Fruit fly (Drosophila melanogaster) Kc167 (cell line): Measurements from ENCODE around the gene CG10019.

Experiments used
- Myc ChIP-seq: fragments of >200 bp; optimal IDR thresholded peaks from 2 replicates; lab custom pipeline; 2017; ENCODE audit warnings: missing external identifiers
- Sin3A ChIP-seq: fragments of >200 bp; optimal IDR thresholded peaks from 2 replicates; lab custom pipeline; 2018; ENCODE audit warnings: missing external identifiers
- h ChIP-seq: fragments of >200 bp; optimal IDR thresholded peaks from 3 replicates; lab custom pipeline; 2018; ENCODE audit warnings: missing external identifiers
- insv ChIP-seq: fragments of >200 bp; optimal IDR thresholded peaks from 3 replicates; lab custom pipeline; 2018; ENCODE audit warnings: missing external identifiers
- psq ChIP-seq: fragments of >200 bp; optimal IDR thresholded peaks from 2 replicates; lab custom pipeline; 2017; ENCODE audit warnings: missing external identifiers

dm6 chr2L:3694920-3695319, 35.3 kb upstream of the CG10019 start, which contains the start of gene CG43165:
- TF ChIP-seq psq (lab: Kevin White, UChicago) (no peak), insv (lab: Kevin White, UChicago) (no peak), Myc (lab: Kevin White, UChicago) (no peak), Sin3A (lab: Kevin White, UChicago) (no peak), h (no peak)
